Worm (Caenorhabditis elegans): ENCODE data around the gene F07G6.12.
A peak's percentile ranks its signal among the peaks of the same experiment; 100 is the strongest.

ce11 chrX:1729558-1729957 is 6.5 kb upstream of the F07G6.12 start, which contains the start of gene dgn-3:
- TF ChIP-seq snpc-4 (GFP tag; optimal IDR thresholded peaks at IDR 0.05) (no peak), snpc-4 (tag; optimal IDR thresholded peaks at IDR 0.05) (peak in 1 of 4 experiments; percentile 54), pha-4 (tag; optimal IDR thresholded peaks at IDR 0.05) (no peak), tbp1 (GFP tag; optimal IDR thresholded peaks at IDR 0.05) (no peak), ama-1 (optimal IDR thresholded peaks at IDR 0.05) (no peak), ama-1 (GFP tag; optimal IDR thresholded peaks at IDR 0.05) (no peak), ets-4 (GFP tag; optimal IDR thresholded peaks at IDR 0.05) (no peak), die-1 (tag; optimal IDR thresholded peaks at IDR 0.05) (no peak)
